Fruit fly (Drosophila melanogaster): Measurements from ENCODE around the gene IM33.

dm6 chr2L:3692466-3692865 is 4.0 kb downstream of the IM33 start, which contains the start of gene CG16704:
- TF ChIP-seq EcR (GFP tag; optimal IDR thresholded peaks at IDR 0.05) (no peak), CG4496 (GFP tag; IDR thresholded peaks at IDR 0.05) (no peak), Pif1B (GFP tag; optimal IDR thresholded peaks at IDR 0.05) (no peak), CG13204 (GFP tag; optimal IDR thresholded peaks at IDR 0.05) (no peak), CG9948 (tag; optimal IDR thresholded peaks at IDR 0.05) (no peak), fd96Ca (GFP tag; IDR thresholded peaks at IDR 0.05) (no peak), Pif1A (GFP tag; optimal IDR thresholded peaks at IDR 0.05) (no peak), CG15710 (tag; optimal IDR thresholded peaks at IDR 0.05) (no peak), CG12605 (GFP tag; IDR thresholded peaks at IDR 0.05) (no peak), CG34367 (tag; optimal IDR thresholded peaks at IDR 0.05) (no peak), CG8159 (tag; optimal IDR thresholded peaks at IDR 0.05) (no peak)

Data from whole organism, pupa.